Worm (Caenorhabditis elegans) whole organism, L1 larva: ENCODE measurements around the gene Y62E10A.20.

Experiments
- ceh-82 ChIP-seq, 3 experiments: fragments of 150-350 bp in 1 of 3; sonication (generic microtip) in 2 of 3; optimal IDR thresholded peaks; 2 replicates each; lab custom pipeline; 2014 to 2017; ENCODE audit warnings: missing biosample characterization in 3 of 3, missing genetic modification characterization in 3 of 3
- elt-3 ChIP-seq, 6 experiments: fragments of 150-350 bp in 1 of 6; sonication (generic microtip); optimal IDR thresholded peaks; 2 replicates each; lab custom pipeline; 2017 to 2018; ENCODE audit warnings: missing biosample characterization in 6 of 6, missing genetic modification characterization in 6 of 6, inconsistent platforms in 1 of 6
- hlh-17 ChIP-seq: fragments of 200-800 bp; sonication (Bioruptor generic); optimal IDR thresholded peaks from 2 replicates; lab custom pipeline; 2018; ENCODE audit warnings: missing genetic modification characterization, mild to moderate bottlenecking, missing compliant biosample characterization, moderate library complexity, borderline replicate concordance
- hpl-2 ChIP-seq: fragments of 150-350 bp; optimal IDR thresholded peaks from 2 replicates; lab custom pipeline; 2014; ENCODE audit warnings: missing biosample characterization, missing genetic modification reagents, missing genetic modification characterization
- lin-13 ChIP-seq: fragments of 150-350 bp; optimal IDR thresholded peaks from 2 replicates; lab custom pipeline; 2014; ENCODE audit warnings: missing biosample characterization, missing genetic modification reagents, missing genetic modification characterization
- nhr-76 ChIP-seq: sonication (generic microtip); optimal IDR thresholded peaks from 2 replicates; lab custom pipeline; 2017; ENCODE audit warnings: missing biosample characterization, missing genetic modification characterization
- skn-1 ChIP-seq: fragments of 150-350 bp; optimal IDR thresholded peaks from 2 replicates; lab custom pipeline; 2014; ENCODE audit warnings: missing biosample characterization, missing genetic modification characterization
- sox-4 ChIP-seq: sonication (generic microtip); optimal IDR thresholded peaks from 2 replicates; lab custom pipeline; 2016; ENCODE audit warnings: missing genetic modification characterization, missing compliant biosample characterization
- unc-62 ChIP-seq: fragments of 150-350 bp; optimal IDR thresholded peaks from 2 replicates; lab custom pipeline; 2014; ENCODE audit warnings: missing biosample characterization, missing genetic modification reagents, missing genetic modification characterization

- TF ChIP-seq unc-62 (no peak), lin-13 (no peak), ceh-82 (tag; optimal IDR thresholded peaks at IDR 0.05; lab: Kevin White, UChicago) (no peak), sox-4 (tag; lab: Kevin White, UChicago) (no peak), elt-3 (tag; optimal IDR thresholded peaks at IDR 0.05; lab: Kevin White, UChicago) (no peak), skn-1 (tag; lab: Kevin White, UChicago) (no peak), hpl-2 (no peak), nhr-76 (tag; lab: Kevin White, UChicago) (no peak), hlh-17 (GFP tag; lab: Kevin White, UChicago) (no peak)
These were observed 38.6 kb downstream of the Y62E10A.20 start, which contains the start of gene W02A2.9 for ce11 chrIV:13347232-13347715.
